Worm (Caenorhabditis elegans) whole organism, young adult: ENCODE results near the gene K09C6.8.
"Not testable (repeated sequence)": the region's sequence is repeated elsewhere in the genome, so short reads cannot be mapped to it uniquely, and the experiment has no call there.

ENCODE experiments used
- B0336.3 ChIP-seq: fragments of 200-800 bp; sonication (Bioruptor generic); IDR thresholded peaks from 2 replicates; pipeline ENCODE4 v1.3.6; 2022; ENCODE audit warnings: missing genetic modification characterization, missing compliant biosample characterization
- F37B4.10 ChIP-seq: fragments of 200-800 bp; sonication (Bioruptor generic); IDR thresholded peaks from 2 replicates; pipeline ENCODE4 v1.3.6; 2022; ENCODE audit warnings: missing genetic modification characterization, missing compliant biosample characterization
- F39B2.1 ChIP-seq: fragments of 200-800 bp; sonication (Bioruptor generic); IDR thresholded peaks from 2 replicates; pipeline ENCODE4 v1.3.6; 2022; ENCODE audit warnings: missing genetic modification reagents, missing genetic modification characterization, missing compliant biosample characterization
- F57A8.1 ChIP-seq: fragments of 200-800 bp; sonication (Bioruptor generic); optimal IDR thresholded peaks from 2 replicates; lab custom pipeline; 2018; ENCODE audit warnings: mild to moderate bottlenecking, missing genetic modification characterization, moderate library complexity, missing compliant biosample characterization
- F57C9.4 ChIP-seq: sonication (generic microtip); optimal IDR thresholded peaks from 2 replicates; lab custom pipeline; 2017; ENCODE audit warnings: mild to moderate bottlenecking, missing genetic modification characterization, missing compliant biosample characterization
- K12H6.12 ChIP-seq: fragments of 200-800 bp; sonication (Bioruptor generic); optimal IDR thresholded peaks from 2 replicates; lab custom pipeline; 2018; ENCODE audit warnings: mild to moderate bottlenecking, missing genetic modification characterization, missing compliant biosample characterization
- Y67H2A.10 ChIP-seq: fragments of 200-800 bp; sonication (Bioruptor generic); conservative IDR thresholded peaks from 2 replicates; pipeline ENCODE4 v1.3.6; 2022; ENCODE audit warnings: missing genetic modification reagents, missing genetic modification characterization, missing compliant biosample characterization
- Y79H2A.3 ChIP-seq: fragments of 200-800 bp; sonication (Bioruptor generic); conservative IDR thresholded peaks from 2 replicates; pipeline ENCODE4 v1.3.6; 2022; ENCODE audit warnings: missing genetic modification reagents, missing genetic modification characterization, missing compliant biosample characterization
- ama-1 ChIP-seq, 3 experiments: fragments of 150-350 bp in 1 of 3; sonication (generic microtip) in 2 of 3; optimal IDR thresholded peaks; 2 replicates each; lab custom pipeline; 2014 to 2018; ENCODE audit warnings: missing biosample characterization in 2 of 3, missing genetic modification characterization in 2 of 3, missing genetic modification reagents in 2 of 3
- attf-3 ChIP-seq: fragments of 200-800 bp; sonication (Bioruptor generic); conservative IDR thresholded peaks from 2 replicates; pipeline ENCODE4 v1.3.6; 2022; ENCODE audit warnings: missing genetic modification reagents, missing genetic modification characterization, missing compliant biosample characterization
- attf-6 ChIP-seq: fragments of 200-800 bp; sonication (Bioruptor generic); IDR thresholded peaks from 2 replicates; pipeline ENCODE4 v1.3.6; 2022; ENCODE audit warnings: missing genetic modification reagents, missing genetic modification characterization, missing compliant biosample characterization
- bed-2 ChIP-seq: fragments of 200-800 bp; sonication (Bioruptor generic); IDR thresholded peaks from 2 replicates; pipeline ENCODE4 v1.3.6; 2022; ENCODE audit warnings: missing genetic modification reagents, missing genetic modification characterization, missing compliant biosample characterization
- ceh-79 ChIP-seq: sonication (generic microtip); optimal IDR thresholded peaks from 2 replicates; lab custom pipeline; 2017; ENCODE audit warnings: mild to moderate bottlenecking, missing genetic modification characterization, missing compliant biosample characterization
- chd-7 ChIP-seq: sonication (generic microtip); optimal IDR thresholded peaks from 2 replicates; lab custom pipeline; 2016; ENCODE audit warnings: mild to moderate bottlenecking, missing genetic modification characterization, moderate library complexity, missing compliant biosample characterization
- ekl-4 ChIP-seq: fragments of 200-800 bp; sonication (Bioruptor generic); IDR thresholded peaks from 2 replicates; pipeline ENCODE4 v1.3.6; 2022; ENCODE audit warnings: missing genetic modification reagents, missing genetic modification characterization, missing compliant biosample characterization
- hlh-12 ChIP-seq: sonication (generic microtip); optimal IDR thresholded peaks from 2 replicates; lab custom pipeline; 2016; ENCODE audit warnings: missing genetic modification characterization, missing compliant biosample characterization
- let-526 ChIP-seq: fragments of 200-800 bp; sonication (Bioruptor generic); IDR thresholded peaks from 2 replicates; pipeline ENCODE4 v1.3.6; 2022; ENCODE audit warnings: missing genetic modification reagents, missing genetic modification characterization, missing compliant biosample characterization
- lin-40 ChIP-seq: sonication (generic microtip); optimal IDR thresholded peaks from 2 replicates; lab custom pipeline; 2016; ENCODE audit warnings: missing genetic modification characterization, mild to moderate bottlenecking, missing compliant biosample characterization, missing genotype, missing genetic modification reagents
- madf-8 ChIP-seq: fragments of 200-800 bp; sonication (Bioruptor generic); conservative IDR thresholded peaks from 2 replicates; pipeline ENCODE4 v1.3.6; 2022; ENCODE audit warnings: missing genetic modification reagents, missing genetic modification characterization, missing compliant biosample characterization
- mcd-1 ChIP-seq: fragments of 200-800 bp; sonication (Bioruptor generic); IDR thresholded peaks from 2 replicates; pipeline ENCODE4 v1.3.6; 2022; ENCODE audit warnings: missing genetic modification reagents, missing genetic modification characterization, missing compliant biosample characterization
- nhr-27 ChIP-seq: fragments of 200-800 bp; sonication (Bioruptor generic); optimal IDR thresholded peaks from 2 replicates; lab custom pipeline; 2018; ENCODE audit warnings: mild to moderate bottlenecking, missing genetic modification characterization, moderate library complexity, missing compliant biosample characterization
- nhr-90 ChIP-seq: sonication (generic microtip); optimal IDR thresholded peaks from 2 replicates; lab custom pipeline; 2016; ENCODE audit warnings: missing genotype, mild to moderate bottlenecking, missing genetic modification characterization, missing compliant biosample characterization
- rec-8 ChIP-seq, 2 experiments: sonication (generic microtip); optimal IDR thresholded peaks; 2 replicates each; lab custom pipeline; 2016; ENCODE audit warnings: mild to moderate bottlenecking in 2 of 2, missing genetic modification characterization in 2 of 2, missing genetic modification reagents in 2 of 2, missing genotype in 2 of 2, missing biosample characterization in 1 of 2, missing compliant biosample characterization in 1 of 2, moderate library complexity in 1 of 2
- snpc-4 ChIP-seq, 5 experiments: fragments of 150-350 bp in 1 of 5; sonication (generic microtip) in 4 of 5; optimal IDR thresholded peaks; 2 replicates each; lab custom pipeline; 2014 to 2018; ENCODE audit warnings: missing genetic modification characterization in 5 of 5, missing biosample characterization in 3 of 5, antibody characterized with exemption in 2 of 5, mild to moderate bottlenecking in 2 of 5, missing compliant biosample characterization in 2 of 5, missing genotype in 2 of 5, moderate library complexity in 2 of 5, missing genetic modification reagents in 1 of 5
- tbx-9 ChIP-seq: sonication (generic microtip); optimal IDR thresholded peaks from 2 replicates; lab custom pipeline; 2016; ENCODE audit warnings: borderline replicate concordance, missing genetic modification characterization, inconsistent platforms, missing compliant biosample characterization
- zfh-2 ChIP-seq: fragments of 200-800 bp; sonication (Bioruptor generic); conservative IDR thresholded peaks from 2 replicates; pipeline ENCODE4 v1.3.6; 2022; ENCODE audit warnings: missing genetic modification reagents, missing genetic modification characterization, missing compliant biosample characterization
- ztf-6 ChIP-seq: fragments of 200-800 bp; sonication (Bioruptor generic); IDR thresholded peaks from 2 replicates; pipeline ENCODE4 v1.3.6; 2022; ENCODE audit warnings: missing genetic modification reagents, missing genetic modification characterization, missing compliant biosample characterization

Gene K09C6.8

DNA sequence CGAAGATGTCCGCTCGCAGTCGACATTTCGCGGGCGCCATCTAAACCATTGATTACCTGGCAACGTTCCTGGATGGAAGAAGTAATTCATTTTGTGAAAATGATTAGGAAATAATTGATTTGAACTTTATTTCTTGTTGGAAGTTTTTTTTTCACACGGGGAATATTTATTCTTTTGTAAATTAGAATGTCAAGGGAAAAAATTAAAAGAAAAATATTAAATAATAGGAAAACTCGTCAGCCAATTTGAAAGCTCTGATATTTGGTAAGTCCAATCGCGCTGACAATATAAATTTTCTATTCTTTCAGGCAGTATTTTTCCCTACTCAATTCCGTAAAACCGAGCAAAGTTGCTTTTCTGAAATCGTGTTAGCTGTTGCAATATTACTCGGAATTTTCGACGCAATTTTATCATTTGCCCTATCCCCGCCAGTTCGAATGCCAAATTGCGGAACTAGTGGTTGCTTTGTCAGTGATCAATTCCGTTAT is 4.0 kb downstream of the K09C6.8 start, which contains the start of the genes K09C6.7 and K09C6.10:
K09C6.7 (minus strand) TSS at position 101 of the 488 bp plus-strand sequence.
K09C6.10 (plus strand) TSS at position 438 of the 488 bp plus-strand sequence.
- not testable (repeated sequence) for TF ChIP-seq K12H6.12 (tag; lab: Kevin White, UChicago); attf-3 (GFP tag; lab: Robert Waterston, UW); mcd-1 (GFP tag; lab: Robert Waterston, UW)

DNA sequence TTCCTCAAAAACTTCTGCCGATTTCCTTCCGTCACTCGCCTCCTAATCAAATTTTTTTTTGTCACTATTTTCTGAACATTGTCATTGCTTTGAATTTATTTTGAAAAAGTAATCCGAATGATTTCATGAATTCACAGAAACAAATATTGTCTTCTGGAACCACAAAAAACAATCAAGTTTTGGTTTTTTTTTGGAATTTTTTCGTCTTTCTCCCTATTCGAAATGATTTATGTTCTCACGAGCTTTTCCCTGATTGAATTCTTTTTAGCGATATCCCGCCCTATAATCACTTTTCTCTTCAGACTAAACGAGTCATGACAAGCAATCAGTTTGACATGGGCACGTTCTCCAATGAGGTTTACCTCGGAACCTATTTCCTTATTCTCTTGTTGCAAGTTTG is 9.7 kb downstream of the K09C6.8 start, which contains the start of gene F41H8.1:
F41H8.1 (plus strand) TSS at position 301 of the 400 bp plus-strand sequence.
- TF ChIP-seq B0336.3 (no peak), madf-8 (GFP tag; lab: Robert Waterston, UW) (no peak), Y67H2A.10 (GFP tag; lab: Robert Waterston, UW) (no peak), chd-7 (tag; lab: Kevin White, UChicago) (no peak), ama-1 (optimal IDR thresholded peaks at IDR 0.05; lab: Kevin White, UChicago) (no peak), ama-1 (GFP tag; optimal IDR thresholded peaks at IDR 0.05; lab: Kevin White, UChicago) (no peak), F57A8.1 (GFP tag; lab: Kevin White, UChicago) (no peak), Y79H2A.3 (GFP tag; lab: Robert Waterston, UW) (no peak), ekl-4 (GFP tag; lab: Robert Waterston, UW) (no peak), let-526 (GFP tag; lab: Robert Waterston, UW) (no peak)

DNA sequence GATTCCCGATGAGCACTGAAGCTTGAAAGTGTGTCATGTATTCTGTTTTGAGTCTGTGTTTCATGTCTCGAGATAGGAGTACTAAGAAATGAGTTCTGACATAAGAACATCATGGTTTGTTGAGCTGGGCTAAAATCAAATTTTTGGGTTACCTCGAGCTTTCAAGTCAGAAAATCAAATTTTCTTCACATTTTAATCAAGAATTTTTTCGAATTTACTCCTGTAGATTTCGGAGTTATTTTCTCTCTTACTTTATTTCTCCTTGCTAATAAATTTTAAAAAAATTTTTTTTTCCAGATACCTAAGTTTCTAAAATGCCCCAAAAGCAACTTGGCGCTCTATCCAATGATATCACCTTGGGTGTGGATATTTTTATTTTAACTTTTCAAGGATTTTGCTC is 16.9 kb downstream of the K09C6.8 start, which contains the start of gene F41H8.2:
F41H8.2 (plus strand) TSS at position 301 of the 400 bp plus-strand sequence.
- TF ChIP-seq tbx-9 (tag; lab: Kevin White, UChicago) = no peak
- TF ChIP-seq nhr-90 (tag; lab: Kevin White, UChicago) = no peak
- TF ChIP-seq lin-40 (tag; lab: Kevin White, UChicago) = no peak
- TF ChIP-seq F39B2.1 (GFP tag; lab: Robert Waterston, UW) = no peak
- no peak for TF ChIP-seq chd-7 (tag; lab: Kevin White, UChicago)
- TF ChIP-seq, all 124 proteins: peak for 0

DNA sequence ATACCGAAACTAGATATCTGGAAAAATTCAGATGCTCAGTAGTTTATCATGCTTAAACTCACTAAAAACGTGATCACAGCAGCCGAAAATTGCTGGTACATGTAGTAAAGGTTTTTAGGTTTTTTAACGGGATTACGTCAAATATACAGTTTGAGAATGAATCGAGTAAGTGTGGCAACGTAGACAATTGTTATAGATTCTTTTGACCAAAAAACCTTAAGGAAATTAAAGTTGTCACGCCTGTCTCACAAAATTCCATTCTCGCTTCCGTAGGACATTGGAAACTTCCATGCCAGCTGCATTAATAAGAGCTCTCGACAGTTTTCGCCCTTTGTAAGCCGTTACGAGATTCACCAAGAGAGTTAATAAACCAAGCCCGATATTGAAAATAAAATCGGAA is 20.1 kb downstream of the K09C6.8 start, which contains the start of gene srx-31:
srx-31 (minus strand) TSS at position 101 of the 400 bp plus-strand sequence.
- not testable (repeated sequence) for TF ChIP-seq attf-6 (GFP tag; lab: Robert Waterston, UW); nhr-27 (tag; lab: Kevin White, UChicago); snpc-4 (GFP tag; optimal IDR thresholded peaks at IDR 0.05; lab: Kevin White, UChicago); snpc-4 (tag; optimal IDR thresholded peaks at IDR 0.05; lab: Kevin White, UChicago)
- TF ChIP-seq, all 124 proteins: peak for 0; not testable (repeated sequence) for 124

DNA sequence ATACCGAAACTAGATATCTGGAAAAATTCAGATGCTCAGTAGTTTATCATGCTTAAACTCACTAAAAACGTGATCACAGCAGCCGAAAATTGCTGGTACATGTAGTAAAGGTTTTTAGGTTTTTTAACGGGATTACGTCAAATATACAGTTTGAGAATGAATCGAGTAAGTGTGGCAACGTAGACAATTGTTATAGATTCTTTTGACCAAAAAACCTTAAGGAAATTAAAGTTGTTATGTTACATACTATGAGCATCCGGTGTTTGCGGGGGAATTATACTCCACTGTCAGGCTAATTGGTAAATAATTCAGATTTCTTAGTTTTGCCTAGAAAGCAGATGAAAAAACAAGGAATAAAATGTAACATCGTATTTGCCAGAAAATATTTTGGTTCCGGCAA is 22.4 kb downstream of the K09C6.8 start, which contains the start of gene srx-32:
srx-32 (minus strand) TSS at position 101 of the 400 bp plus-strand sequence.
- not testable (repeated sequence) for TF ChIP-seq bed-2; rec-8 (tag; optimal IDR thresholded peaks at IDR 0.05; lab: Kevin White, UChicago); F57C9.4 (tag; lab: Kevin White, UChicago)

DNA sequence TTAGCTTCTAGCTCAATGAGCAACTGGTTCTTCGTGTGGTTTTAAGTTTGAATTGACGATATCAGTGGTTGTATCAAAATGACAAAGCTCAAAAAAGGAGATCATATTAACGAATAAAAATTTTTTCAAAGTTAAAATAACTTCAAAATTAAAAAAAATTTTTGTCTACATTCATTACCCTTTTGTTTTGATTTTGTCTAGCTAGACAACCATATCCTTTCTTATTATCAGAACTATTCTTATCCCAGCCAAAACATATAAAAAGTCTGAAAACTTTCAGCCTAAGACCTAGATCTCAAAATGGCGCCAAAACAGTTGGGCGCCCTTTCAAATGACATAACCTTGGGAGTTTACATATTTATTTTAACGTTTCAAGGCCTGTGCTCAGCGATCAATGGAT is 25.8 kb downstream of the K09C6.8 start, which contains the start of gene R13D11.1:
R13D11.1 (plus strand) TSS at position 301 of the 400 bp plus-strand sequence.
- TF ChIP-seq hlh-12 (tag; lab: Kevin White, UChicago) (no peak), ceh-79 (tag; lab: Kevin White, UChicago) (no peak), F37B4.10 (no peak), zfh-2 (GFP tag; lab: Robert Waterston, UW) (no peak), let-526 (GFP tag; lab: Robert Waterston, UW) (no peak), ztf-6 (GFP tag; lab: Robert Waterston, UW) (no peak), nhr-27 (tag; lab: Kevin White, UChicago) (no peak), ama-1 (optimal IDR thresholded peaks at IDR 0.05; lab: Kevin White, UChicago) (no peak), ama-1 (GFP tag; optimal IDR thresholded peaks at IDR 0.05; lab: Kevin White, UChicago) (no peak)
